Worm (Caenorhabditis elegans) whole organism, L1 larva: Measurements from ENCODE around the gene acr-12.
A peak's percentile ranks its signal among the peaks of the same experiment; 100 is the strongest.

Source experiments
- ceh-82 ChIP-seq, 3 experiments: fragments of 150-350 bp in 1 of 3; sonication (generic microtip) in 2 of 3; optimal IDR thresholded peaks; 2 replicates each; lab custom pipeline; 2014 to 2017; ENCODE audit warnings: missing biosample characterization in 3 of 3, missing genetic modification characterization in 3 of 3
- elt-2 ChIP-seq: sonication (generic microtip); optimal IDR thresholded peaks from 2 replicates; lab custom pipeline; 2016; ENCODE audit warnings: missing genetic modification characterization, mild to moderate bottlenecking, inconsistent platforms, missing compliant biosample characterization, missing genetic modification reagents
- fkh-8 ChIP-seq: sonication (generic microtip); optimal IDR thresholded peaks from 2 replicates; lab custom pipeline; 2016; ENCODE audit warnings: mild to moderate bottlenecking, missing genetic modification characterization, missing compliant biosample characterization
- mep-1 ChIP-seq: fragments of 150-350 bp; optimal IDR thresholded peaks from 2 replicates; lab custom pipeline; 2014; ENCODE audit warnings: missing biosample characterization, missing genetic modification characterization

DNA sequence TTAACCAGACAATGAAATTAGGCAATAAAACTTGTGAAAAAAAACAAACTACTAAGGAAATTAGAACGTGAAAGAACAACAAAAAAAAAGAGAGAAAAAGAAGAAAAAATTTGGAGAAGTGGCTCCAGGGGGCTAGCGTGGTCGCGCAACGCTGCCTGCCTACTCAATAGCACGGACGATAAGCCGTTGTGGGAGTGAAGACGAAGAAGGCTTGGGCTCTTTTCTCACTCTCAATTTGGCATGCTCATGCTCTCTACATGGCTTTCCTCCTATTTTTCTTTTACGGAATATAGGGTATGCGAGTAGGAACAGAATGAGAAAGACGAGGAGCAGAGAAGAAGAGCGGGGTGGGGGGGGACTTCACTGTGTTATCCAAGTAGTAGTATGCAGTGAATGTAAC lies 30.4 kb upstream of the acr-12 start:
- TF ChIP-seq mep-1 (tag; lab: Kevin White, UChicago) (peak; percentile 23), ceh-82 (tag; optimal IDR thresholded peaks at IDR 0.05; lab: Kevin White, UChicago) (peak in 2 of 3 experiments; percentile 54 to 75), fkh-8 (tag; lab: Kevin White, UChicago) (peak; percentile 66), elt-2 (tag; lab: Kevin White, UChicago) (no peak)
